Worm (Caenorhabditis elegans) whole organism, L4 larva: Measurements from ENCODE around the gene gldi-10.
A peak's percentile ranks its signal among the peaks of the same experiment; 100 is the strongest.

Source experiments
- F26F4.8 ChIP-seq: fragments of 200-800 bp; sonication (Bioruptor generic); conservative IDR thresholded peaks from 2 replicates; pipeline ENCODE4 v1.3.6; 2022; ENCODE audit warnings: missing genetic modification characterization, missing compliant biosample characterization
- F37D6.2 ChIP-seq: sonication (generic microtip); optimal IDR thresholded peaks from 2 replicates; lab custom pipeline; 2016; ENCODE audit warnings: mild to moderate bottlenecking, missing genetic modification characterization, missing compliant biosample characterization
- F49E8.2 ChIP-seq: sonication (generic microtip); optimal IDR thresholded peaks from 2 replicates; lab custom pipeline; 2016; ENCODE audit warnings: missing compliant biosample characterization, mild to moderate bottlenecking, missing genetic modification characterization, borderline replicate concordance
- T26A8.4 ChIP-seq: fragments of 200-800 bp; sonication (Bioruptor generic); IDR thresholded peaks from 2 replicates; pipeline ENCODE4 v1.3.6; 2022; ENCODE audit warnings: missing genetic modification characterization, missing compliant biosample characterization
- Y105C5A.15 ChIP-seq: fragments of 200-800 bp; sonication (Bioruptor generic); IDR thresholded peaks from 2 replicates; pipeline ENCODE4 v1.3.6; 2022; ENCODE audit warnings: missing genetic modification characterization, missing compliant biosample characterization
- Y5F2A.4 ChIP-seq: fragments of 200-800 bp; sonication (Bioruptor generic); optimal IDR thresholded peaks from 2 replicates; lab custom pipeline; 2018; ENCODE audit warnings: mild to moderate bottlenecking, missing genetic modification characterization, missing compliant biosample characterization
- ZK337.2 ChIP-seq: fragments of 200-800 bp; sonication (Bioruptor generic); IDR thresholded peaks from 2 replicates; pipeline ENCODE4 v1.3.6; 2022; ENCODE audit warnings: missing genetic modification reagents, missing genetic modification characterization, missing compliant biosample characterization
- aha-1 ChIP-seq: fragments of 150-350 bp; peaks from one replicate; lab custom pipeline; 2014; ENCODE audit warnings: missing biosample characterization, missing genetic modification characterization
- attf-4 ChIP-seq: sonication (generic microtip); optimal IDR thresholded peaks from 3 replicates; lab custom pipeline; 2017; ENCODE audit warnings: missing biosample characterization, missing genetic modification characterization
- ceh-32 ChIP-seq: sonication (generic microtip); optimal IDR thresholded peaks from 2 replicates; lab custom pipeline; 2016; ENCODE audit warnings: mild to moderate bottlenecking, missing genetic modification characterization, missing compliant biosample characterization; ENCODE audit not compliant: poor library complexity
- ceh-44 ChIP-seq: fragments of 200-800 bp; sonication (Bioruptor generic); IDR thresholded peaks from 2 replicates; pipeline ENCODE4 v1.3.6; 2022; ENCODE audit warnings: missing genetic modification reagents, missing genetic modification characterization, missing compliant biosample characterization
- ces-1 ChIP-seq: fragments of 150-350 bp; sonication (generic microtip); optimal IDR thresholded peaks from 4 replicates; lab custom pipeline; 2014; ENCODE audit warnings: missing biosample characterization, missing genetic modification reagents, missing genetic modification characterization
- cey-2 ChIP-seq: sonication (generic microtip); optimal IDR thresholded peaks from 3 replicates; lab custom pipeline; 2017; ENCODE audit warnings: missing genetic modification characterization, mild to moderate bottlenecking, missing compliant biosample characterization, antibody characterized with exemption, borderline replicate concordance; ENCODE audit not compliant: insufficient read depth
- ctbp-1 ChIP-seq: fragments of 200-800 bp; sonication (Bioruptor generic); IDR thresholded peaks from 2 replicates; pipeline ENCODE4 v1.3.6; 2022; ENCODE audit warnings: missing genetic modification reagents, missing genetic modification characterization, missing compliant biosample characterization
- daf-16 ChIP-seq, 3 experiments: sonication (generic microtip); optimal IDR thresholded peaks; 2 replicates each; lab custom pipeline; 2016 to 2017; ENCODE audit warnings: missing genetic modification characterization in 3 of 3, missing genetic modification reagents in 3 of 3, mild to moderate bottlenecking in 2 of 3, missing compliant biosample characterization in 2 of 3, missing biosample characterization in 1 of 3, moderate library complexity in 1 of 3
- daf-8 ChIP-seq: fragments of 200-800 bp; sonication (Bioruptor generic); IDR thresholded peaks from 2 replicates; pipeline ENCODE4 v1.3.6; 2022; ENCODE audit warnings: missing genetic modification characterization, missing compliant biosample characterization
- dmd-9 ChIP-seq: fragments of 200-800 bp; sonication (Bioruptor generic); IDR thresholded peaks from 2 replicates; pipeline ENCODE4 v1.3.6; 2022; ENCODE audit warnings: missing genetic modification reagents, missing genetic modification characterization, missing compliant biosample characterization
- dpl-1 ChIP-seq: fragments of 150-350 bp; optimal IDR thresholded peaks from 2 replicates; lab custom pipeline; 2014; ENCODE audit warnings: missing biosample characterization, missing genetic modification reagents, missing genetic modification characterization
- dve-1 ChIP-seq: sonication (generic microtip); optimal IDR thresholded peaks from 2 replicates; lab custom pipeline; 2017; ENCODE audit warnings: antibody characterized with exemption, mild to moderate bottlenecking, missing genetic modification characterization, missing compliant biosample characterization; ENCODE audit not compliant: insufficient read depth
- fkh-10 ChIP-seq: fragments of 150-350 bp; optimal IDR thresholded peaks from 2 replicates; lab custom pipeline; 2014; ENCODE audit warnings: missing biosample characterization, missing genetic modification reagents, missing genetic modification characterization
- gei-8 ChIP-seq: fragments of 200-800 bp; sonication (Bioruptor generic); optimal IDR thresholded peaks from 2 replicates; lab custom pipeline; 2018; ENCODE audit warnings: mild to moderate bottlenecking, missing genetic modification characterization, missing compliant biosample characterization
- lin-1 ChIP-seq: fragments of 200-800 bp; sonication (Bioruptor generic); IDR thresholded peaks from 2 replicates; pipeline ENCODE4 v1.3.6; 2022; ENCODE audit warnings: missing genetic modification reagents, missing genetic modification characterization, missing compliant biosample characterization
- lin-15B ChIP-seq: fragments of 150-350 bp; sonication (generic microtip); optimal IDR thresholded peaks from 3 replicates; lab custom pipeline; 2014; ENCODE audit warnings: missing biosample characterization, missing genetic modification characterization
- lir-3 ChIP-seq: sonication (generic microtip); optimal IDR thresholded peaks from 2 replicates; lab custom pipeline; 2016; ENCODE audit warnings: mild to moderate bottlenecking, missing genetic modification characterization, missing compliant biosample characterization
- madf-5 ChIP-seq, 2 experiments: fragments of 200-800 bp; sonication (Bioruptor generic); IDR thresholded peaks; 2 replicates each; pipeline ENCODE4 v1.3.6; 2022; ENCODE audit warnings: missing compliant biosample characterization in 2 of 2, missing genetic modification characterization in 2 of 2
- mdt-29 ChIP-seq: fragments of 200-800 bp; sonication (Bioruptor generic); IDR thresholded peaks from 2 replicates; pipeline ENCODE4 v1.3.6; 2022; ENCODE audit warnings: missing genetic modification reagents, missing genetic modification characterization, missing compliant biosample characterization
- mes-2 ChIP-seq: sonication (generic microtip); optimal IDR thresholded peaks from 2 replicates; lab custom pipeline; 2016; ENCODE audit warnings: missing genotype, mild to moderate bottlenecking, missing genetic modification characterization, missing compliant biosample characterization; ENCODE audit not compliant: poor library complexity, severe bottlenecking
- mxl-2 ChIP-seq: fragments of 200-800 bp; sonication (Bioruptor generic); conservative IDR thresholded peaks from 2 replicates; pipeline ENCODE4 v1.3.6; 2022; ENCODE audit warnings: missing genetic modification reagents, missing genetic modification characterization, missing compliant biosample characterization
- mxl-3 ChIP-seq: fragments of 200-800 bp; sonication (Bioruptor generic); optimal IDR thresholded peaks from 2 replicates; lab custom pipeline; 2018; ENCODE audit warnings: mild to moderate bottlenecking, missing genetic modification characterization, missing compliant biosample characterization
- nhr-76 ChIP-seq: fragments of 150-350 bp; optimal IDR thresholded peaks from 2 replicates; lab custom pipeline; 2014; ENCODE audit warnings: missing biosample characterization, missing genetic modification characterization
- pha-4 ChIP-seq, 2 experiments: fragments of 150-350 bp in 1 of 2; fragments of 200-800 bp in 1 of 2; sonication (Bioruptor generic) in 1 of 2; IDR thresholded peaks in 1 of 2; optimal IDR thresholded peaks in 1 of 2; 2 replicates each; pipeline versions ENCODE4 v1.3.6 to Lab custom; 2014 to 2022; ENCODE audit warnings: missing genetic modification characterization in 2 of 2, missing genetic modification reagents in 2 of 2, missing biosample characterization in 1 of 2, missing compliant biosample characterization in 1 of 2
- sdz-12 ChIP-seq: fragments of 200-800 bp; sonication (Bioruptor generic); optimal IDR thresholded peaks from 2 replicates; lab custom pipeline; 2018; ENCODE audit warnings: mild to moderate bottlenecking, missing genetic modification characterization, missing compliant biosample characterization
- snpc-1.2 ChIP-seq: fragments of 200-800 bp; sonication (Bioruptor generic); IDR thresholded peaks from 2 replicates; pipeline ENCODE4 v1.3.6; 2022; ENCODE audit warnings: missing genetic modification reagents, missing genetic modification characterization, missing compliant biosample characterization
- tag-97 ChIP-seq: fragments of 200-800 bp; sonication (Bioruptor generic); IDR thresholded peaks from 2 replicates; pipeline ENCODE4 v1.3.6; 2022; ENCODE audit warnings: missing genetic modification characterization, missing compliant biosample characterization
- tra-1 ChIP-seq: fragments of 200-800 bp; sonication (Bioruptor generic); IDR thresholded peaks from 2 replicates; pipeline ENCODE4 v1.3.6; 2022; ENCODE audit warnings: missing genetic modification reagents, missing genetic modification characterization, missing compliant biosample characterization
- unc-62 ChIP-seq, 3 experiments: fragments of 150-350 bp in 1 of 3; sonication (generic microtip); optimal IDR thresholded peaks in 2 of 3; peaks in 1 of 3; 1 replicate in 1 of 3; 2 replicates in 2 of 3; lab custom pipeline; 2014 to 2017; ENCODE audit warnings: missing biosample characterization in 3 of 3, missing genetic modification characterization in 3 of 3, missing genetic modification reagents in 3 of 3, missing genotype in 1 of 3
- vab-7 ChIP-seq: fragments of 200-800 bp; sonication (Bioruptor generic); IDR thresholded peaks from 2 replicates; pipeline ENCODE4 v1.3.6; 2022; ENCODE audit warnings: missing genetic modification reagents, missing genetic modification characterization, missing compliant biosample characterization
- zfp-2 ChIP-seq: sonication (generic microtip); optimal IDR thresholded peaks from 2 replicates; lab custom pipeline; 2016; ENCODE audit warnings: mild to moderate bottlenecking, missing genetic modification characterization, missing compliant biosample characterization
- zip-11 ChIP-seq: fragments of 200-800 bp; sonication (Bioruptor generic); IDR thresholded peaks from 2 replicates; pipeline ENCODE4 v1.3.6; 2022; ENCODE audit warnings: missing genetic modification characterization, missing compliant biosample characterization
- ztf-11 ChIP-seq: fragments of 150-350 bp; optimal IDR thresholded peaks from 2 replicates; lab custom pipeline; 2014; ENCODE audit warnings: missing biosample characterization, missing genetic modification characterization

Gene gldi-10

DNA sequence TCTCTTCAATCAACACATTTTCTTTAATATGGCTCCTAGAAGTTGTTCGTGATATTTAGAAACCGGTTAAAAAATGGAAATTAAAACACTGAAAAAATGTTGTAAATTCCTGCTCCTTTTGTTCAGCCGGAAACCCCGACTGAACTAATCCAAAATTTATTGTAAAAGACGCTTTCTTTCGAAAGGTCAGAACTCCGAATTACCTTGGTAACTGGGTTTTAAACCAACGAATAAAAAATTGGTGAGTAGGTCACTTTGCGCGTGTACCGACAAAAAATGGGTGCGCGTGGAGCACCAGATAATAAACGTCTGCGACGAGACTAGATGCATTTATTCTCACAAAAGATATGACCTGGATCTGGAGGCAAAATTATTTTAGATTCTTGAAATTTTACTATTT is 31.6 kb downstream of the gldi-10 start (continued):
- TF ChIP-seq T26A8.4 (GFP tag; lab: Robert Waterston, UW), result peak; percentile 73
- TF ChIP-seq gei-8 (GFP tag; lab: Kevin White, UChicago), result no peak
- TF ChIP-seq tra-1, result no peak
- TF ChIP-seq tag-97 (GFP tag; lab: Robert Waterston, UW), result no peak
- TF ChIP-seq mxl-2 (GFP tag; lab: Robert Waterston, UW), result no peak

DNA sequence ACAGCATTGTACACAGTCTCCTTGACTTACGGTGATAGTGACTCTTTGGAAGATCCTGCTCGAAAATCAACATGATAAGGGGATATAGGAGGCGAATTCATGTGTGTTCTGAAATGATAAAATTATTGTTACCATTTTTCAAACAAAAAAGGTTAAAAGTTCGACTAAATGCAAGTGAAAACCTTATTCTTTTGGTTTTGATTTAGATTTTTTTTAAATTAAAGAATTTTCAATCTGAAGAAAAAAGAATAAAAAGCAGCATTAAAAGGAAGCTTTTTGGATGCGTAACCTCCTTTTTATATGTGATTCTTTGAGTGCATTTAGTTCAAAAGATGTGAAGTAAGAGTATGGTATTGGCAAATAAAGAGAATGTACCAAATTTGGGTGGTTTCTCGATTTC is 36.3 kb downstream of the gldi-10 start, which contains the start of gene delm-1:
TSS of gene delm-1 (minus strand) at position 101 of the 400 bp plus-strand sequence.
- TF ChIP-seq attf-4 (no peak), pha-4 (GFP tag; IDR thresholded peaks at IDR 0.05; lab: Robert Waterston, UW) (no peak), pha-4 (tag; optimal IDR thresholded peaks at IDR 0.05; lab: Kevin White, UChicago) (no peak), ZK337.2 (GFP tag; lab: Robert Waterston, UW) (no peak), mxl-3 (GFP tag; lab: Kevin White, UChicago) (no peak), unc-62 (GFP tag; optimal IDR thresholded peaks at IDR 0.05 in 1 of 2; lab: Kevin White, UChicago) (no peak), unc-62 (tag; optimal IDR thresholded peaks at IDR 0.05; lab: Kevin White, UChicago) (no peak), ces-1 (GFP tag; lab: Kevin White, UChicago) (no peak), Y105C5A.15 (GFP tag; lab: Robert Waterston, UW) (no peak), dve-1 (tag; lab: Kevin White, UChicago) (no peak), ctbp-1 (GFP tag; lab: Robert Waterston, UW) (no peak), F37D6.2 (no peak), zfp-2 (tag; lab: Kevin White, UChicago) (no peak), fkh-10 (no peak), vab-7 (no peak), dpl-1 (GFP tag; lab: Kevin White, UChicago) (no peak), ztf-11 (tag; lab: Kevin White, UChicago) (no peak), mdt-29 (GFP tag; lab: Robert Waterston, UW) (no peak), Y5F2A.4 (GFP tag; lab: Kevin White, UChicago) (no peak), daf-8 (GFP tag; lab: Robert Waterston, UW) (no peak), F26F4.8 (GFP tag; lab: Robert Waterston, UW) (no peak), aha-1 (tag; lab: Kevin White, UChicago) (no peak)

DNA sequence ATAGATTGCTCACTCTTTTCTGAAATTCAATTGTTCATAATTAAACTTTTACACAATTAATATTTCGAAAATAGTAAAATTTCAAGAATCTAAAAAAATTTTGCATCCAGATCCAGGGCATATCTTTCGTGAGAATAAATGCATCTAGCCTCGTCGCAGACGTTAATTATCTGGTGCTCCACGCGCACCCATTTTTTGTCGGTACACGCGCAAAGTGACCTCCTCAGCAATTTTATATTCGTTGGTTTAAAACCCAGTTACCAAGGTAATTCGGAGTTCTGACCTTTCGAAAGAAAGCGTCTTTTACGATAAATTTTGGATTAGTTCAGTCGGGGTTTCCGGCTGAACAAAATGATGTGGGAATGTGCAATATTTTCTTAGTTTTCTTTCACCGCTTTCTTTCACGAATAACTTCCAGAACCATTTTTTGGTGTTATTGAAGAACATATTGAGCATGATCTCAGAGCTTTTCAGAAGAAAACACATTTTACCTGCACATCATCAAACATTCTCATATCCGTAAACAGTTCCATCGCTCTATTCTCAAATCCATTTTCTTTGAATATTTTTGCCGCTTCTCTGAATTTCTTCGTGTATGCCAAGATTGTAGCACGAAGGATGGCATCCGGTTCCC is 41.2 kb downstream of the gldi-10 start:
- TF ChIP-seq T26A8.4 (GFP tag; lab: Robert Waterston, UW), result no peak
- 0 out of 2 replicates have a peak, but pooled peaks have one; percentile 9 for TF ChIP-seq mdt-29 (GFP tag; lab: Robert Waterston, UW)
- TF ChIP-seq ceh-44, result peak; percentile 39; the same call in 1 of the 2 replicates
- no peak for TF ChIP-seq lin-1 (GFP tag; lab: Robert Waterston, UW)
- no peak for TF ChIP-seq madf-5 (GFP tag; IDR thresholded peaks at IDR 0.05; lab: Robert Waterston, UW)
- TF ChIP-seq snpc-1.2 (GFP tag; lab: Robert Waterston, UW), result peak; percentile 90
- TF ChIP-seq nhr-76 (tag; lab: Kevin White, UChicago), result no peak
- no peak for TF ChIP-seq cey-2 (tag; lab: Kevin White, UChicago)
- no peak for TF ChIP-seq dmd-9
- TF ChIP-seq F49E8.2 (tag; lab: Kevin White, UChicago), result peak; percentile 70
- TF ChIP-seq aha-1 (tag; lab: Kevin White, UChicago), result no peak
- no peak for TF ChIP-seq ceh-32 (tag; lab: Kevin White, UChicago)
- no peak for TF ChIP-seq lir-3 (tag; lab: Kevin White, UChicago)
- TF ChIP-seq zip-11 (GFP tag; lab: Robert Waterston, UW), result no peak
- no peak for TF ChIP-seq daf-16 (GFP tag; optimal IDR thresholded peaks at IDR 0.05; lab: Kevin White, UChicago)
- no peak for TF ChIP-seq daf-16 (tag; optimal IDR thresholded peaks at IDR 0.05; lab: Kevin White, UChicago)
- TF ChIP-seq mes-2 (tag; lab: Kevin White, UChicago), result no peak
- no peak for TF ChIP-seq lin-15B (tag; lab: Kevin White, UChicago)
- no peak for TF ChIP-seq sdz-12 (GFP tag; lab: Kevin White, UChicago)
